Fruit fly (Drosophila melanogaster): ENCODE data around the gene tay.

Gene tay

DNA sequence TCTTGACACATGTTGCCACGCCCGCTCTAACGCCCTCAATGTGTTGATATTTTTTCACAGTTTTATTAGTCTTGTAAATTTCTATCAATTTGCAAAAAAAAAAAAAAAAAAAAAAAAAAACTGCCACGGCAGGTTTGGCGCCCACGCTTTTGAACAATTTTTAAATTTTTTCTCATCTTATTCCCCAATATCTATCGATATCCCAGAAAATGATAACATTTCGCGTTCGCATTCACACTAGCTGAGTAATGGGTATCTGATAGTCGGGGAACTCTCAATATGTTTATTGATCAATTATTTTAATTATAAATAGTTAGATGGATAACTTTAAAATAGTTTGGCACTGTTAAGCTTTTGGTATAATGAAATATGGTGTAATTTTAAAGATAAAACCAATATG is 45.8 kb downstream of the tay start:
- no peak for TF ChIP-seq CG17801 (GFP tag; optimal IDR thresholded peaks at IDR 0.05; ENCODE audit: partially characterized antibody)

DNA sequence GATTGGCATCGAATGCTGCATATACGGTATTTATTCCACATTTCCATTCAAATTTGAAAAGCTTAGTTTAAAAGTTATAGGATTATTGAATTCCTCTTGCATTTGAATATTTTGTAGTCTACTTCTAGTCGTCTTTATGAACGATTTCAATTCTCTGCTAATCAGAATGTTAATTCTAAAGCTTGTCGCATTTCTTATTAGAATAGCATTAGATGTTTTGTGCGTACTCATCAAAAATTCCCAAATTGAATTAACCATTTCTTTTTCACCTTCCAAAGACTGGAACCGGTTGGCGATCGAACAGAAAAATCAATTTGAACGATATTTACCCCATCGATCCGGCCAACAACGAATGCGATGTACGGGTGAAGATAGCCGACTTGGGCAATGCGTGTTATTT is 47.1 kb downstream of the tay start:
- no peak for TF ChIP-seq CG17801 (GFP tag; optimal IDR thresholded peaks at IDR 0.05; ENCODE audit: partially characterized antibody)

DNA sequence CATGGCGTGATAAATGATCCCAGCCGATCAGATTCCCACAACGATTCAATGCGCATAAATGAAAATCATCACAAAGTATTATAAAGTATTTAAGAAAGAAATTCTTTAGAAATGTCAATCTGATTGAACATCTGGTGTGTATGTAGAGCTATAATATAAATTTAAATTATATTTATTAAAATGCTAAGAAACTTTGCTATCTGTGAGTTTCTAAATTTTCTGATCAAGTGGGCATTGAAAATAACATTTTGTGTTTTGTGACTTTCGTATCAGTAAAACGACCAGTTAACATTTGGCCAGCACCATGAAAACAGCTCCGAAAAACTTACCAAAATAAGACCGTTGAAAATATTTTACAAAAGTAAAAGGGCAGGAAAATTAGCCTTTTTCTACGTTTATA is 49.6 kb downstream of the tay start, which contains the start of gene CG8565:
Gene CG8565 (plus strand): TSS at position 301 of the 400 bp plus-strand sequence.
- no peak for TF ChIP-seq CG17801 (GFP tag; optimal IDR thresholded peaks at IDR 0.05; ENCODE audit: partially characterized antibody)

DNA sequence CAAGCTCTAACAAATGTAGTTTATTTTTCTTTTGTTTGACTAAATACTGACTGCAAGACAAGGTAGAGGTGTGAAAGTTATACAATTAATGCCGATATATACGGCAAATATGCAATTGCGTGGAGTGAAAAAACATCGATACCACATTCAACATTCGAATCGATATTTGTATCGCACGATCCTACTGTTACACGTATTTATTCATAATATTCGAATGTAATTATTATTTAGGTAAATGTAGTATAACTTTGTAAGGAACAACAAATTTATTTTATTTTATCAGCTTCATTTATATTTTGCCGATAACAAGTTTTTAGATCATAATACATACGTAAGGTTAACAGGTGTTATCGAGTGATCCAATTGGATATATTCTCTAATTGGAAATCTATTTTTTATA is 51.7 kb downstream of the tay start, which contains the start of gene Chc:
Gene Chc (minus strand): TSS at position 98 of the 400 bp plus-strand sequence.
- TF ChIP-seq CG17801 (GFP tag; optimal IDR thresholded peaks at IDR 0.05; ENCODE audit: partially characterized antibody) = no peak

DNA sequence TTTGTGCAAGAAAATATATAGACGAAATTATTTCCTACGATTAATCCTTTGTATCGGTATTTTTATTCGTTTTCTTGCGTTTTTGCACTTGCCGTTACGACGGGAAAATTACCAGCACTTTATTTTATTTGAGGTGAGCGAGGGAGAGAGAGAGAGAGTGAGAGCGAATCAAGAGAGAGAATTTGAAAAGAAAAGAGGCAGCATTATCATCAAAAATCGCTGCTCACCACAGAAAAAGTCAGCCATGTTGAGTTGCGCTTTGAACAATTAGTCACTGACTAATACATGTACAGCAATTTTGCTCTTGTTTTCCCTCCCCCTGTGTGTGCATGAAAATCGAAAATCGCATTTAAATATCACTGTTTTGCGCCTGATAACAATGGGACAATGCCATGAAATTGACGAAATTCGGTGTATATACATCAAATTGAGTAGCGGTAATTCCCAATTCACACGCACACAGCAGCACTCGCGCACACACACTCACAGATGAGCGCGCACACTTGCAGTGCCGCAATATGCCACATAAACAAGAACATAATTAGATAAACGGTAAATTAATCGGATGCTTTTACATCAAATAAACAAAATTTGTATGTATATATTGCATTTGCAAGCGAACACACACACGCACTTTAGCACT is 52.4 kb downstream of the tay start:
- TF ChIP-seq CG17801 (GFP tag; optimal IDR thresholded peaks at IDR 0.05; ENCODE audit: partially characterized antibody) = no peak

DNA sequence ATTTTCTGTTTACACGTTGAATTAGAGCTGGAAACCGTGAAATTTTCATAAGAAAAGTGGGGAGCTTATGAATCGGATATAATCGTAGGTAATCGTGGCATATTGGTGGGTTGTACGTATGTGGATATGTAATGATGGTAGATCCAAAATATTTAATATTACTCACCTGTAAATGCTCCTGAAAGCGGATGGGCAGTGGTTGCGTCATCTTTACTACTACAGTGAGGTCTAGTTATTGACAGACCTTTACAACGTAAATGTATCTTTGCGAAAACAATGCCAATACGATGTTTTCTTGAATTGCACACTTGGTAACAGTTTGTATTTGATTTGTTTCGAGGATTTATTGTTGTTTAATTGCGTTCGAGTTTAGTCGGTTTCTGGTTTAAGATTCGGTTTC is 53.2 kb downstream of the tay start:
- TF ChIP-seq CG17801 (GFP tag; optimal IDR thresholded peaks at IDR 0.05; ENCODE audit: partially characterized antibody) = no peak

All from ovary, adult (tissue).